Fruit fly (Drosophila melanogaster) whole organism: ENCODE results near the gene CG31551.

Experiments
- CG8478 ChIP-seq: fragments of >200 bp; optimal IDR thresholded peaks from 2 replicates; lab custom pipeline; 2018; ENCODE audit warnings: inconsistent platforms
- Dll ChIP-seq: fragments of >200 bp; optimal IDR thresholded peaks from 2 replicates; lab custom pipeline; 2017
- pan ChIP-seq: fragments of >200 bp; optimal IDR thresholded peaks from 2 replicates; lab custom pipeline; 2017
- psq ChIP-seq: fragments of >200 bp; optimal IDR thresholded peaks from 2 replicates; lab custom pipeline; 2017
- usp ChIP-seq: fragments of >200 bp; optimal IDR thresholded peaks from 2 replicates; lab custom pipeline; 2017; ENCODE audit warnings: missing biosample characterization, missing genetic modification characterization, mixed read lengths

dm6 chr3R:5632182-5632581, 4.5 kb downstream of the CG31551 start, which contains the start of gene CG31549:
- TF ChIP-seq pan (lab: Kevin White, UChicago): no peak
- TF ChIP-seq psq (lab: Kevin White, UChicago): no peak
- no peak for TF ChIP-seq usp (GFP tag; lab: Kevin White, UChicago)
- no peak for TF ChIP-seq CG8478 (lab: Kevin White, UChicago)
- TF ChIP-seq Dll (lab: Kevin White, UChicago): no peak
